Worm (Caenorhabditis elegans) whole organism, early embryonic: ENCODE measurements around the gene F55A11.11.

Experiments used
- B0310.2 ChIP-seq: sonication (generic microtip); optimal IDR thresholded peaks from 2 replicates; lab custom pipeline; 2016; ENCODE audit warnings: mild to moderate bottlenecking, missing genetic modification characterization, missing compliant biosample characterization
- F13C5.2 ChIP-seq: sonication (generic microtip); optimal IDR thresholded peaks from 2 replicates; lab custom pipeline; 2017; ENCODE audit warnings: mild to moderate bottlenecking, missing genetic modification characterization, inconsistent platforms, missing compliant biosample characterization
- aly-1 ChIP-seq: sonication (generic microtip); optimal IDR thresholded peaks from 2 replicates; lab custom pipeline; 2016; ENCODE audit warnings: missing genetic modification characterization, missing compliant biosample characterization
- ama-1 ChIP-seq: fragments of 150-350 bp; optimal IDR thresholded peaks from 2 replicates; lab custom pipeline; 2014
- ceh-13 ChIP-seq: fragments of 200-800 bp; sonication (Bioruptor generic); optimal IDR thresholded peaks from 2 replicates; lab custom pipeline; 2018; ENCODE audit warnings: mild to moderate bottlenecking, missing genetic modification characterization, missing compliant biosample characterization
- ceh-36 ChIP-seq: sonication (generic microtip); optimal IDR thresholded peaks from 2 replicates; lab custom pipeline; 2016; ENCODE audit warnings: missing genetic modification characterization, inconsistent platforms, missing compliant biosample characterization
- flt-1 ChIP-seq: fragments of 200-800 bp; sonication (Bioruptor generic); IDR thresholded peaks from 2 replicates; pipeline ENCODE4 v1.3.6; 2022; ENCODE audit warnings: missing genetic modification characterization, missing compliant biosample characterization
- hmbx-1 ChIP-seq: sonication (generic microtip); optimal IDR thresholded peaks from 2 replicates; lab custom pipeline; 2016; ENCODE audit warnings: mild to moderate bottlenecking, missing genetic modification characterization, missing compliant biosample characterization
- hmg-4 ChIP-seq: fragments of 200-800 bp; sonication (Bioruptor generic); optimal IDR thresholded peaks from 2 replicates; lab custom pipeline; 2018; ENCODE audit warnings: mild to moderate bottlenecking, missing genetic modification characterization, missing compliant biosample characterization
- hnd-1 ChIP-seq: sonication (generic microtip); optimal IDR thresholded peaks from 2 replicates; lab custom pipeline; 2016; ENCODE audit warnings: missing genetic modification characterization, missing compliant biosample characterization
- scrt-1 ChIP-seq: fragments of 200-800 bp; sonication (Bioruptor generic); IDR thresholded peaks from 2 replicates; pipeline ENCODE4 v1.3.6; 2022; ENCODE audit warnings: missing genetic modification characterization, missing compliant biosample characterization
- sea-1 ChIP-seq: fragments of 200-800 bp; sonication (Bioruptor generic); conservative IDR thresholded peaks from 2 replicates; pipeline ENCODE4 v1.3.6; 2022; ENCODE audit warnings: missing genetic modification characterization, missing compliant biosample characterization
- tra-4 ChIP-seq: sonication (generic microtip); optimal IDR thresholded peaks from 2 replicates; lab custom pipeline; 2017; ENCODE audit warnings: missing genetic modification characterization, missing compliant biosample characterization

DNA sequence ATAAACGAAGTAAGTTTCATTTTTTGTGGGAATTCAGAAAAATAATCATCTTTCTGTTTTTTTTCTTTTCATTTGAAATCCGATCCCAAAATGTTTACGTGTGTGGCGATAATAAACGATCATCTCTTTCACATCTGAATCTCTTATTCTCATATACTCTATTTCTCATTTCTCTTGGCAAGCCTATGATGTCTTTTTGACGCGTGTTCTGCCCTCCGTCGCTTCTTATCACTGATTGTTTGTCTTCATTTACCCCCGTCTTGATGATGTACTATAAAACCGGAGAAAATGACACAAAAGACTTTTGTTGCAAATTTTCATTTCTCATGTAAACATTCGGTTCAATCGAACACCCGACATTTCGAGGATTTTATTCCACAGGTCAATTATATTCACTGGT, 5.1 kb upstream of the F55A11.11 start:
- TF ChIP-seq B0310.2 (tag; lab: Kevin White, UChicago) (no peak), hmbx-1 (tag; lab: Kevin White, UChicago) (no peak), hmg-4 (GFP tag; lab: Kevin White, UChicago) (no peak), scrt-1 (GFP tag; lab: Robert Waterston, UW) (no peak), ama-1 (lab: Kevin White, UChicago) (no peak), sea-1 (GFP tag; lab: Robert Waterston, UW) (no peak), hnd-1 (tag; lab: Kevin White, UChicago) (no peak), flt-1 (GFP tag; lab: Robert Waterston, UW) (no peak), ceh-36 (tag; lab: Kevin White, UChicago) (no peak), F13C5.2 (no peak), ceh-13 (GFP tag; lab: Kevin White, UChicago) (no peak), aly-1 (no peak), tra-4 (tag; lab: Kevin White, UChicago) (no peak)
